Fruit fly (Drosophila melanogaster) whole organism, embryonic: ENCODE measurements around the gene Vps53.

Source experiments
- Aef1 ChIP-seq: fragments of 200-800 bp; sonication (Bioruptor generic); IDR thresholded peaks from 3 replicates; pipeline ENCODE4 v1.3.6; 2022; ENCODE audit warnings: missing biosample characterization, missing genetic modification characterization
- Atf3 ChIP-seq: fragments of 200-800 bp; sonication (Bioruptor generic); optimal IDR thresholded peaks from 3 replicates; lab custom pipeline; 2016; ENCODE audit warnings: missing biosample characterization, missing genetic modification characterization
- B-H2 ChIP-seq: fragments of 200-800 bp; sonication (Bioruptor generic); optimal IDR thresholded peaks from 2 replicates; lab custom pipeline; 2018; ENCODE audit warnings: missing biosample characterization, mild to moderate bottlenecking, missing genetic modification characterization
- BEAF-32 ChIP-seq: fragments of 200-800 bp; sonication (Bioruptor generic); optimal IDR thresholded peaks from 3 replicates; lab custom pipeline; 2017; ENCODE audit warnings: missing biosample characterization, missing genetic modification characterization, mild to moderate bottlenecking, moderate library complexity, missing genetic modification reagents
- Bdp1 ChIP-seq: fragments of 200-800 bp; sonication (Bioruptor generic); optimal IDR thresholded peaks from 3 replicates; lab custom pipeline; 2016; ENCODE audit warnings: missing biosample characterization, missing genetic modification characterization
- CG10147 ChIP-seq: fragments of 200-800 bp; sonication (Bioruptor generic); optimal IDR thresholded peaks from 2 replicates; lab custom pipeline; 2019; ENCODE audit warnings: missing biosample characterization, mild to moderate bottlenecking, missing genetic modification characterization, moderate library complexity
- CG11560 ChIP-seq: fragments of 200-800 bp; sonication (Bioruptor generic); IDR thresholded peaks from 3 replicates; pipeline ENCODE4 v1.3.6; 2022; ENCODE audit warnings: missing biosample characterization, missing genetic modification characterization
- CG13287 ChIP-seq: fragments of 200-800 bp; sonication (Bioruptor generic); IDR thresholded peaks from 2 replicates; pipeline ENCODE4 v1.3.6; 2022; ENCODE audit warnings: missing biosample characterization, missing genetic modification characterization; ENCODE audit not compliant: partially characterized antibody
- CG13424 ChIP-seq: fragments of 200-800 bp; sonication (Bioruptor generic); optimal IDR thresholded peaks from 2 replicates; lab custom pipeline; 2019; ENCODE audit warnings: missing biosample characterization, mild to moderate bottlenecking, missing genetic modification characterization, moderate library complexity
- CG2202 ChIP-seq: fragments of 200-800 bp; sonication (Bioruptor generic); optimal IDR thresholded peaks from 2 replicates; lab custom pipeline; 2018; ENCODE audit warnings: missing biosample characterization, mild to moderate bottlenecking, missing genetic modification characterization
- CG2889 ChIP-seq: fragments of 200-800 bp; sonication (Bioruptor generic); IDR thresholded peaks from 3 replicates; pipeline ENCODE4 v1.3.6; 2022; ENCODE audit warnings: missing biosample characterization, missing genetic modification characterization
- CG34224 ChIP-seq: fragments of 200-800 bp; sonication (Bioruptor generic); IDR thresholded peaks from 3 replicates; pipeline ENCODE4 v1.3.6; 2022; ENCODE audit warnings: missing biosample characterization, missing genetic modification characterization; ENCODE audit not compliant: partially characterized antibody
- CG6813 ChIP-seq: fragments of 200-800 bp; sonication (Bioruptor generic); optimal IDR thresholded peaks from 2 replicates; lab custom pipeline; 2017; ENCODE audit warnings: missing biosample characterization, missing genetic modification characterization, mild to moderate bottlenecking, moderate library complexity, missing genetic modification reagents
- CG7357 ChIP-seq: fragments of 200-800 bp; sonication (Bioruptor generic); IDR thresholded peaks from 3 replicates; pipeline ENCODE4 v1.3.6; 2022; ENCODE audit warnings: missing biosample characterization, missing genetic modification characterization
- CG7372 ChIP-seq: fragments of 200-800 bp; sonication (Bioruptor generic); IDR thresholded peaks from 2 replicates; pipeline ENCODE4 v1.3.6; 2022; ENCODE audit warnings: missing biosample characterization, missing genetic modification characterization
- CG7745 ChIP-seq: fragments of 200-800 bp; sonication (Bioruptor generic); optimal IDR thresholded peaks from 2 replicates; lab custom pipeline; 2018; ENCODE audit warnings: missing biosample characterization, mild to moderate bottlenecking, missing genetic modification characterization, moderate library complexity
- CG7839 ChIP-seq: fragments of 200-800 bp; sonication (Bioruptor generic); optimal IDR thresholded peaks from 3 replicates; lab custom pipeline; 2018; ENCODE audit warnings: missing biosample characterization, mild to moderate bottlenecking, missing genetic modification characterization, moderate library complexity
- CG7963 ChIP-seq: fragments of 200-800 bp; sonication (Bioruptor generic); IDR thresholded peaks from 3 replicates; pipeline ENCODE4 v1.3.6; 2022; ENCODE audit warnings: missing biosample characterization, missing genetic modification characterization; ENCODE audit not compliant: partially characterized antibody
- CG8388 ChIP-seq: fragments of 200-800 bp; sonication (Bioruptor generic); optimal IDR thresholded peaks from 2 replicates; lab custom pipeline; 2019; ENCODE audit warnings: missing biosample characterization, mild to moderate bottlenecking, missing genetic modification characterization, moderate library complexity
- CG8765 ChIP-seq: fragments of 200-800 bp; sonication (Bioruptor generic); IDR thresholded peaks from 2 replicates; pipeline ENCODE4 v1.3.6; 2022; ENCODE audit warnings: missing biosample characterization, missing genetic modification characterization
- Dek ChIP-seq: fragments of 200-800 bp; sonication (Bioruptor generic); optimal IDR thresholded peaks from 3 replicates; lab custom pipeline; 2019; ENCODE audit warnings: missing biosample characterization, mild to moderate bottlenecking, missing genetic modification characterization, moderate library complexity
- Dp ChIP-seq: fragments of 200-800 bp; sonication (Bioruptor generic); optimal IDR thresholded peaks from 2 replicates; lab custom pipeline; 2018; ENCODE audit warnings: missing biosample characterization, mild to moderate bottlenecking, missing genetic modification characterization, moderate library complexity
- E2f1 ChIP-seq: fragments of 200-800 bp; sonication (Bioruptor generic); IDR thresholded peaks from 2 replicates; pipeline ENCODE4 v1.3.6; 2022; ENCODE audit warnings: missing biosample characterization, missing genetic modification characterization
- Ets65A ChIP-seq: fragments of 200-800 bp; sonication (Bioruptor generic); peaks from one replicate; lab custom pipeline; 2016; ENCODE audit warnings: missing biosample characterization, missing genetic modification characterization
- Fer2 ChIP-seq: fragments of 200-800 bp; sonication (Bioruptor generic); optimal IDR thresholded peaks from 2 replicates; lab custom pipeline; 2018; ENCODE audit warnings: missing biosample characterization, mild to moderate bottlenecking, missing genetic modification characterization, moderate library complexity
- Hand ChIP-seq: fragments of 200-800 bp; sonication (Bioruptor generic); optimal IDR thresholded peaks from 2 replicates; lab custom pipeline; 2017; ENCODE audit warnings: mild to moderate bottlenecking, missing biosample characterization, missing genetic modification reagents, missing genetic modification characterization
- Hsf ChIP-seq: fragments of 200-800 bp; sonication (Bioruptor generic); optimal IDR thresholded peaks from 3 replicates; lab custom pipeline; 2016; ENCODE audit warnings: missing biosample characterization, missing genetic modification characterization
- Mrtf ChIP-seq: fragments of 200-800 bp; sonication (Bioruptor generic); IDR thresholded peaks from 3 replicates; pipeline ENCODE4 v1.3.6; 2022; ENCODE audit warnings: missing biosample characterization, missing genetic modification characterization
- NFAT ChIP-seq: fragments of 200-800 bp; sonication (Bioruptor generic); IDR thresholded peaks from 2 replicates; pipeline ENCODE4 v1.3.6; 2022; ENCODE audit warnings: missing biosample characterization, missing genetic modification characterization
- Neu2 ChIP-seq: fragments of 200-800 bp; sonication (Bioruptor generic); optimal IDR thresholded peaks from 3 replicates; lab custom pipeline; 2016; ENCODE audit warnings: missing biosample characterization, missing genetic modification characterization, borderline replicate concordance
- Sin3A ChIP-seq: fragments of >200 bp; optimal IDR thresholded peaks from 2 replicates; lab custom pipeline; 2018
- Xbp1 ChIP-seq: fragments of 200-800 bp; sonication (Bioruptor generic); optimal IDR thresholded peaks from 3 replicates; lab custom pipeline; 2016; ENCODE audit warnings: missing biosample characterization, mild to moderate bottlenecking, missing genetic modification characterization
- Xrp1 ChIP-seq: fragments of 200-800 bp; sonication (Bioruptor generic); IDR thresholded peaks from 2 replicates; pipeline ENCODE4 v1.3.6; 2022; ENCODE audit warnings: missing biosample characterization, missing genetic modification characterization
- aop ChIP-seq: fragments of 200-800 bp; sonication (Bioruptor generic); IDR thresholded peaks from 2 replicates; pipeline ENCODE4 v1.3.6; 2022; ENCODE audit warnings: missing biosample characterization, missing genetic modification characterization
- ap ChIP-seq: fragments of 200-800 bp; sonication (Bioruptor generic); IDR thresholded peaks from 2 replicates; pipeline ENCODE4 v1.3.6; 2022; ENCODE audit warnings: missing biosample characterization, missing genetic modification characterization
- ash1 ChIP-seq: fragments of 200-800 bp; sonication (Bioruptor generic); optimal IDR thresholded peaks from 2 replicates; lab custom pipeline; 2018; ENCODE audit warnings: missing biosample characterization, mild to moderate bottlenecking, missing genetic modification characterization
- cato ChIP-seq: fragments of 200-800 bp; sonication (Bioruptor generic); optimal IDR thresholded peaks from 2 replicates; lab custom pipeline; 2016; ENCODE audit warnings: missing biosample characterization, missing genetic modification characterization, borderline replicate concordance
- dan ChIP-seq: fragments of 200-800 bp; sonication (Bioruptor generic); IDR thresholded peaks from 2 replicates; pipeline ENCODE4 v1.3.6; 2022; ENCODE audit warnings: missing biosample characterization, missing genetic modification characterization
- dmrt99B ChIP-seq: fragments of 200-800 bp; sonication (Bioruptor generic); optimal IDR thresholded peaks from 2 replicates; lab custom pipeline; 2018; ENCODE audit warnings: missing biosample characterization, mild to moderate bottlenecking, missing genetic modification characterization, moderate library complexity
- h ChIP-seq: fragments of >200 bp; optimal IDR thresholded peaks from 2 replicates; lab custom pipeline; 2017
- jumu ChIP-seq: fragments of 200-800 bp; sonication (Bioruptor generic); optimal IDR thresholded peaks from 3 replicates; lab custom pipeline; 2016; ENCODE audit warnings: missing biosample characterization, missing genetic modification characterization
- lov ChIP-seq, 2 experiments: fragments of 200-800 bp in 1 of 2; fragments of >200 bp in 1 of 2; sonication (Bioruptor generic) in 1 of 2; IDR thresholded peaks in 1 of 2; optimal IDR thresholded peaks in 1 of 2; 2 replicates in 1 of 2; 3 replicates in 1 of 2; pipeline versions ENCODE4 v1.3.6 to Lab custom; 2017 to 2022; ENCODE audit warnings: missing biosample characterization in 1 of 2, missing genetic modification characterization in 1 of 2
- nau ChIP-seq: fragments of 200-800 bp; sonication (Bioruptor generic); optimal IDR thresholded peaks from 3 replicates; lab custom pipeline; 2017; ENCODE audit warnings: missing biosample characterization, mild to moderate bottlenecking, missing genetic modification characterization, missing genetic modification reagents
- sc ChIP-seq, 3 experiments: fragments of >200 bp in 2 of 3; fragments of 200-800 bp in 1 of 3; sonication (Bioruptor generic) in 1 of 3; optimal IDR thresholded peaks; 2 replicates in 2 of 3; 3 replicates in 1 of 3; lab custom pipeline; 2017; ENCODE audit warnings: mild to moderate bottlenecking in 1 of 3, missing biosample characterization in 1 of 3, missing genetic modification characterization in 1 of 3, missing genetic modification reagents in 1 of 3
- tgo ChIP-seq: fragments of 200-800 bp; sonication (Bioruptor generic); IDR thresholded peaks from 3 replicates; pipeline ENCODE4 v1.3.6; 2022; ENCODE audit warnings: missing biosample characterization, missing genetic modification characterization
- vnd ChIP-seq: fragments of 200-800 bp; sonication (Bioruptor generic); IDR thresholded peaks from 3 replicates; pipeline ENCODE4 v1.3.6; 2022; ENCODE audit warnings: missing biosample characterization, missing genetic modification characterization; ENCODE audit not compliant: partially characterized antibody
- z ChIP-seq: fragments of 200-800 bp; sonication (Bioruptor generic); IDR thresholded peaks from 3 replicates; pipeline ENCODE4 v1.3.6; 2022; ENCODE audit warnings: missing biosample characterization, missing genetic modification characterization
- zen2 ChIP-seq: fragments of 200-800 bp; sonication (Bioruptor generic); IDR thresholded peaks from 3 replicates; pipeline ENCODE4 v1.3.6; 2022; ENCODE audit warnings: missing biosample characterization, missing genetic modification characterization; ENCODE audit not compliant: partially characterized antibody
- zf30C ChIP-seq: fragments of 200-800 bp; sonication (Bioruptor generic); optimal IDR thresholded peaks from 3 replicates; lab custom pipeline; 2018; ENCODE audit warnings: missing biosample characterization, mild to moderate bottlenecking, missing genetic modification characterization

Vps53 gene

dm6 chr2L:4350683-4351324 is 35.1 kb downstream of the Vps53 start (continued):
- peak; percentile 23 for TF ChIP-seq Atf3 (GFP tag; lab: Kevin White, UChicago)
- no peak for TF ChIP-seq ash1 (GFP tag; lab: Kevin White, UChicago)
- TF ChIP-seq Ets65A (GFP tag; lab: Kevin White, UChicago) = peak; percentile 89
- TF ChIP-seq Dek (tag; lab: Kevin White, UChicago) = no peak
- TF ChIP-seq CG7372 (GFP tag; lab: Robert Waterston, UW) = peak; percentile 30; the same call in 1 of the 2 replicates
- TF ChIP-seq nau (GFP tag; lab: Kevin White, UChicago) = no peak
- TF ChIP-seq Mrtf = no peak
- TF ChIP-seq CG11560 = no peak
- TF ChIP-seq jumu (GFP tag; lab: Kevin White, UChicago) = peak; percentile 66
- no peak for TF ChIP-seq Sin3A (lab: Kevin White, UChicago)
- no peak for TF ChIP-seq Fer2 (tag; lab: Kevin White, UChicago)
- peak; percentile 72 for TF ChIP-seq CG7839 (tag; lab: Kevin White, UChicago)
- TF ChIP-seq zen2 (GFP tag; lab: Robert Waterston, UW) = no peak
- TF ChIP-seq E2f1 (GFP tag; lab: Robert Waterston, UW) = peak; percentile 47; the same call in 1 of the 2 replicates
- no peak for TF ChIP-seq Neu2 (GFP tag; lab: Kevin White, UChicago)
- TF ChIP-seq CG13287 (GFP tag; lab: Robert Waterston, UW) = no peak
- TF ChIP-seq z (GFP tag; lab: Robert Waterston, UW) = peak; percentile 57; the same call in 2 of the 3 replicates
- TF ChIP-seq B-H2 = no peak
- peak; percentile 53 for TF ChIP-seq dmrt99B
- peak; percentile 21 for TF ChIP-seq Bdp1 (GFP tag; lab: Kevin White, UChicago)
- TF ChIP-seq Hsf = peak; percentile 66
- no peak for TF ChIP-seq CG7357 (GFP tag; lab: Robert Waterston, UW)
- TF ChIP-seq Xrp1 (GFP tag; lab: Robert Waterston, UW) = peak; percentile 93
- no peak for TF ChIP-seq CG34224
- peak; percentile 52 for TF ChIP-seq Xbp1 (GFP tag; lab: Kevin White, UChicago)
- no peak for TF ChIP-seq ap (GFP tag; lab: Robert Waterston, UW)
- TF ChIP-seq CG10147 (GFP tag; lab: Kevin White, UChicago) = no peak
- no peak for TF ChIP-seq vnd (GFP tag; lab: Robert Waterston, UW)
- TF ChIP-seq CG8388 (GFP tag; lab: Kevin White, UChicago) = peak; percentile 73
- TF ChIP-seq zf30C (GFP tag; lab: Kevin White, UChicago) = peak; percentile 91
- no peak for TF ChIP-seq sc (optimal IDR thresholded peaks at IDR 0.05; lab: Kevin White, UChicago)
- TF ChIP-seq sc (GFP tag; optimal IDR thresholded peaks at IDR 0.05; lab: Kevin White, UChicago) = peak; percentile 25
- no peak for TF ChIP-seq CG2889 (GFP tag; lab: Robert Waterston, UW)
- peak; percentile 70 for TF ChIP-seq CG7745 (tag; lab: Kevin White, UChicago)
- TF ChIP-seq CG8765 (GFP tag; lab: Robert Waterston, UW) = peak; percentile 87
- TF ChIP-seq lov (optimal IDR thresholded peaks at IDR 0.05; lab: Kevin White, UChicago) = no peak
- no peak for TF ChIP-seq lov (GFP tag; IDR thresholded peaks at IDR 0.05; lab: Robert Waterston, UW)
- no peak for TF ChIP-seq h (lab: Kevin White, UChicago)
- TF ChIP-seq cato (GFP tag; lab: Kevin White, UChicago) = peak; percentile 5
- TF ChIP-seq CG2202 = peak; percentile 64
- TF ChIP-seq Hand (GFP tag; lab: Kevin White, UChicago) = no peak
- peak; percentile 54 for TF ChIP-seq CG13424 (tag; lab: Kevin White, UChicago)
- no peak for TF ChIP-seq BEAF-32 (GFP tag; lab: Kevin White, UChicago)
- no peak for TF ChIP-seq aop
- no peak for TF ChIP-seq NFAT (GFP tag; lab: Robert Waterston, UW)
- no peak for TF ChIP-seq Dp
- no peak for TF ChIP-seq Aef1 (GFP tag; lab: Robert Waterston, UW)
- no peak for TF ChIP-seq CG7963
- TF ChIP-seq dan (GFP tag; lab: Robert Waterston, UW) = no peak; the same call in 1 of the 2 replicates
- TF ChIP-seq tgo (GFP tag; lab: Robert Waterston, UW) = peak; percentile 52; the same call in 1 of the 3 replicates
- TF ChIP-seq CG6813 (GFP tag; lab: Kevin White, UChicago) = peak; percentile 71
